Worm (Caenorhabditis elegans) whole organism, L4 larva: Measurements from ENCODE around the gene jbts-14.

Experiments
- ceh-32 ChIP-seq: sonication (generic microtip); optimal IDR thresholded peaks from 2 replicates; lab custom pipeline; 2016; ENCODE audit warnings: mild to moderate bottlenecking, missing genetic modification characterization, missing compliant biosample characterization; ENCODE audit not compliant: poor library complexity
- daf-16 ChIP-seq, 3 experiments: sonication (generic microtip); optimal IDR thresholded peaks; 2 replicates each; lab custom pipeline; 2016 to 2017; ENCODE audit warnings: missing genetic modification characterization in 3 of 3, missing genetic modification reagents in 3 of 3, mild to moderate bottlenecking in 2 of 3, missing compliant biosample characterization in 2 of 3, missing biosample characterization in 1 of 3, moderate library complexity in 1 of 3
- dmd-6 ChIP-seq: fragments of 200-800 bp; sonication (Bioruptor generic); IDR thresholded peaks from 2 replicates; pipeline ENCODE4 v1.3.6; 2022; ENCODE audit warnings: missing genetic modification reagents, missing genetic modification characterization, missing compliant biosample characterization
- dve-1 ChIP-seq: sonication (generic microtip); optimal IDR thresholded peaks from 2 replicates; lab custom pipeline; 2017; ENCODE audit warnings: antibody characterized with exemption, mild to moderate bottlenecking, missing genetic modification characterization, missing compliant biosample characterization; ENCODE audit not compliant: insufficient read depth
- egl-43 ChIP-seq: fragments of 200-800 bp; sonication (Bioruptor generic); IDR thresholded peaks from 2 replicates; pipeline ENCODE4 v1.3.6; 2022; ENCODE audit warnings: missing genetic modification reagents, missing genetic modification characterization, missing compliant biosample characterization
- hlh-11 ChIP-seq: fragments of 200-800 bp; sonication (Bioruptor generic); optimal IDR thresholded peaks from 2 replicates; lab custom pipeline; 2018; ENCODE audit warnings: mild to moderate bottlenecking, missing genetic modification characterization, missing compliant biosample characterization
- hlh-30 ChIP-seq: sonication (generic microtip); optimal IDR thresholded peaks from 2 replicates; lab custom pipeline; 2017; ENCODE audit warnings: antibody characterized with exemption, mild to moderate bottlenecking, missing genetic modification characterization, missing compliant biosample characterization; ENCODE audit not compliant: insufficient read depth
- nhr-28 ChIP-seq: fragments of 150-350 bp; optimal IDR thresholded peaks from 2 replicates; lab custom pipeline; 2014; ENCODE audit warnings: missing biosample characterization, missing genetic modification characterization
- nhr-48 ChIP-seq: sonication (generic microtip); optimal IDR thresholded peaks from 2 replicates; lab custom pipeline; 2016; ENCODE audit warnings: mild to moderate bottlenecking, missing genetic modification characterization, missing compliant biosample characterization
- snpc-4 ChIP-seq: fragments of 150-350 bp; optimal IDR thresholded peaks from 2 replicates; lab custom pipeline; 2014; ENCODE audit warnings: missing biosample characterization, missing genetic modification characterization

The jbts-14 gene

DNA sequence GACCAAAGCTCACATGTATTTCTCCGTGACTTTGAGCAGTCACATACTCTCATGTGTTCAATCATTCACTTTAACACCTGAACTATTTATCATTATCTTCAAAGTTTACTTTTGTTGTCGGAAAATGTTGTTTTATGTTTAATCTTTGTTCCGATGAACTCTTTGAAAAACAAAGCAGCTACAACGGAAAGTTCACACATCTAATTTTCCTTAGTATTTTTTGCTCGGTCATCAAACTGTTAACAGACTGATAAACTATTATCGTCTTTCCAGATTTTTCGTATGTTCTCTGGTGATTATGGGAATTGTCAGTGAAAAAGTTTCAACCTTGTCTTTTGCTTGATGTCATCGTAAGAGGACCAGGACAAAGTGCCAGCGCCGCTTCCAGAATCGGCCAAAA lies 51.9 kb downstream of the jbts-14 start:
- TF ChIP-seq egl-43 (GFP tag; lab: Robert Waterston, UW) (no peak), dve-1 (tag; lab: Kevin White, UChicago) (peak; percentile 89), hlh-11 (peak; percentile 38), nhr-28 (tag; lab: Kevin White, UChicago) (peak; percentile 24), daf-16 (GFP tag; optimal IDR thresholded peaks at IDR 0.05; lab: Kevin White, UChicago) (no peak), daf-16 (tag; optimal IDR thresholded peaks at IDR 0.05; lab: Kevin White, UChicago) (peak; percentile 96), nhr-48 (tag; lab: Kevin White, UChicago) (peak; percentile 18), hlh-30 (tag; lab: Kevin White, UChicago) (peak; percentile 64), snpc-4 (no peak), dmd-6 (GFP tag; lab: Robert Waterston, UW) (peak; percentile 29; the same call in 1 of the 2 replicates), ceh-32 (tag; lab: Kevin White, UChicago) (no peak)
- TF ChIP-seq, all 104 proteins: peak for 7
